Fruit fly (Drosophila melanogaster) Kc167 (cell line): ENCODE results near the gene CG10700.

Experiments used
- Sin3A ChIP-seq: fragments of >200 bp; optimal IDR thresholded peaks from 2 replicates; lab custom pipeline; 2018; ENCODE audit warnings: missing external identifiers
- h ChIP-seq: fragments of >200 bp; optimal IDR thresholded peaks from 3 replicates; lab custom pipeline; 2018; ENCODE audit warnings: missing external identifiers
- psq ChIP-seq: fragments of >200 bp; optimal IDR thresholded peaks from 2 replicates; lab custom pipeline; 2017; ENCODE audit warnings: missing external identifiers
- ttk ChIP-seq: sonication (Bioruptor generic); optimal IDR thresholded peaks from 2 replicates; lab custom pipeline; 2017; ENCODE audit warnings: missing external identifiers

DNA sequence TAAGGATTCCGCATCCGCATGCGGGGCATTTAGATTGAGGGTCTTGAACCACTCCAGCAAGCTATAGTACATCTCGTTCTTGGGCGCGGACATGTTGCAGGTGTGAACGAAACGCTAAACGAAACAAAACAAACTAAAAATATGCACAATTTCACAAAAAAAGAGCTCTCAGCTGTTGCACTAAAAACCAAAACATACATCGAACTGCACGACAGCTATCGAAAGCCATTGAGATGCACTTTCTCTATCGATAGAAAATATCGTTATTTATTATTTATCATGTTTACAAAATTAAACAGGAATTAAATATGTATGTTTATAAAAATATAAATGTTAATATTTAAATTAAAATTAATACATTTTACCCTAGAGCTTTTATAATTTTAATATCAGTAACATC lies 45.5 kb downstream of the CG10700 start, which contains the start of gene hook:
- no peak for TF ChIP-seq Sin3A
- no peak for TF ChIP-seq ttk
- TF ChIP-seq psq, result no peak
- TF ChIP-seq h (lab: Kevin White, UChicago), result no peak
